Worm (Caenorhabditis elegans) whole organism, midembryonic: ENCODE results near the gene F12F6.7.

Source experiments
- T22C8.4 ChIP-seq: fragments of 200-800 bp; sonication (Bioruptor generic); IDR thresholded peaks from 2 replicates; pipeline ENCODE4 v1.3.6; 2022; ENCODE audit warnings: missing genetic modification characterization, missing compliant biosample characterization
- cog-1 ChIP-seq: sonication (generic microtip); optimal IDR thresholded peaks from 2 replicates; lab custom pipeline; 2016; ENCODE audit warnings: missing genetic modification characterization, missing compliant biosample characterization
- flt-1 ChIP-seq: fragments of 200-800 bp; sonication (Bioruptor generic); IDR thresholded peaks from 2 replicates; pipeline ENCODE4 v1.3.6; 2022; ENCODE audit warnings: missing genetic modification characterization, missing compliant biosample characterization
- klf-2 ChIP-seq: fragments of 200-800 bp; sonication (Bioruptor generic); conservative IDR thresholded peaks from 2 replicates; pipeline ENCODE4 v1.3.6; 2022; ENCODE audit warnings: missing genetic modification reagents, missing genetic modification characterization, missing compliant biosample characterization
- med-1 ChIP-seq: sonication (generic microtip); optimal IDR thresholded peaks from 2 replicates; lab custom pipeline; 2017; ENCODE audit warnings: missing genetic modification characterization, mild to moderate bottlenecking, missing compliant biosample characterization, antibody characterized with exemption, missing genetic modification reagents; ENCODE audit not compliant: insufficient read depth
- ref-1 ChIP-seq: fragments of 200-800 bp; sonication (Bioruptor generic); conservative IDR thresholded peaks from 2 replicates; pipeline ENCODE4 v1.3.6; 2022; ENCODE audit warnings: missing genetic modification reagents, missing genetic modification characterization, missing compliant biosample characterization
- tab-1 ChIP-seq: fragments of 200-800 bp; sonication (Bioruptor generic); IDR thresholded peaks from 2 replicates; pipeline ENCODE4 v1.3.6; 2022; ENCODE audit warnings: missing genetic modification characterization, missing compliant biosample characterization
- ztf-23 ChIP-seq: fragments of 200-800 bp; sonication (Bioruptor generic); IDR thresholded peaks from 2 replicates; pipeline ENCODE4 v1.3.6; 2022; ENCODE audit warnings: missing genetic modification reagents, missing genetic modification characterization, missing compliant biosample characterization
- ztf-29 ChIP-seq: fragments of 200-800 bp; sonication (Bioruptor generic); IDR thresholded peaks from 2 replicates; pipeline ENCODE4 v1.3.6; 2022; ENCODE audit warnings: missing genetic modification reagents, missing genetic modification characterization, missing compliant biosample characterization

Gene F12F6.7

ce11 chrIV:11551813-11552212 lies 9.8 kb downstream of the F12F6.7 start, which contains the start of gene col-128:
Gene col-128 (minus strand): TSS chrIV:11551960.
- TF ChIP-seq tab-1 (GFP tag; lab: Robert Waterston, UW) = no peak
- TF ChIP-seq ref-1 (GFP tag; lab: Robert Waterston, UW) = no peak
- TF ChIP-seq ztf-23 (GFP tag; lab: Robert Waterston, UW) = no peak
- TF ChIP-seq T22C8.4 (GFP tag; lab: Robert Waterston, UW) = no peak
- TF ChIP-seq cog-1 (tag; lab: Kevin White, UChicago) = no peak
- no peak for TF ChIP-seq ztf-29 (GFP tag; lab: Robert Waterston, UW)
- TF ChIP-seq flt-1 = no peak
- TF ChIP-seq med-1 (GFP tag; lab: Kevin White, UChicago) = no peak
- no peak for TF ChIP-seq klf-2 (GFP tag; lab: Robert Waterston, UW)

DNA sequence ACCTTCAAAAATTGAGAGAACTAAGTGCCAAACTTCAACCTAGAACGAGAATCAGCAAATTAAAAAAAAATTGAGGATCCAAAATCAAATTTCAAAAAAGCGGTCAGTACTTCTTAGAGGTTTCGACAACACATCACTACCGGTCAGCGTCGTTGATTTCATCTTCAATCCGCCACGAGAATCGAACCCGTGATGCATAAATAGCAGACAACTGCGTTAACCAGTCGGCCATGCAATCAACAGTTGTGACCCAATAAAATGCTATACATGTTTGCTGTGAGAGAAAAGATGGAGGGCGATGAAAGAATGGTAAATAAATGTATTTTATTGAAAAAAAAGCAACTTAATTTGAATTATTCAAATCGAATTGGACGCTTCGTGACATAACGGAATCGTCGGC lies 11.9 kb downstream of the F12F6.7 start:
- TF ChIP-seq flt-1 (peak; percentile 95), ztf-23 (GFP tag; lab: Robert Waterston, UW) (peak; percentile 92), klf-2 (GFP tag; lab: Robert Waterston, UW) (0 out of 2 replicates have a peak, but pooled peaks have one; percentile 47), T22C8.4 (GFP tag; lab: Robert Waterston, UW) (peak; percentile 81), ztf-29 (GFP tag; lab: Robert Waterston, UW) (peak; percentile 81), tab-1 (GFP tag; lab: Robert Waterston, UW) (peak; percentile 95), ref-1 (GFP tag; lab: Robert Waterston, UW) (peak; percentile 81), med-1 (GFP tag; lab: Kevin White, UChicago) (peak; percentile 70), cog-1 (tag; lab: Kevin White, UChicago) (peak; percentile 88)

DNA sequence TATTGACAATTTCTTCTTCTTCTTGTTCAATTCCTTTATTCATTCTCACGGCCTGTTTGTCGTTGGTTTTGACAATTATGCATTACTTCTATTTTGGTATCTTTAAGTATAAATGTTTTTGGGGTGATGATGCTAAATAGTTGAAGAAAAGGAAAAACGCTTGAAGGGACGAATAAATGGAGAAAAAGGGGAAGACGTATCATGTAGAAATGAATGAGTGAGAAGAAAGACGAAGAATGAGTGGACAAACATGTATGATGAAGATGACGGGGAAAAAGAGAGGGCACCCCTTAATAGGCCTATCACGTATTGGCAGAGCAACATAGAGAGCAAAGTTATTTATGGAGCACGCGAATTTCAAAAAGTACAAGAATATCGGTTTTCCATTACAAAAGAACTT lies 13.0 kb downstream of the F12F6.7 start, which contains the start of gene M04B2.7:
TSS of gene M04B2.7 (minus strand) at position 101 of the 400 bp plus-strand sequence.
- TF ChIP-seq cog-1 (tag; lab: Kevin White, UChicago) (no peak), ztf-29 (GFP tag; lab: Robert Waterston, UW) (no peak), ref-1 (GFP tag; lab: Robert Waterston, UW) (no peak)

ce11 chrIV:11527752-11528151 lies 33.9 kb downstream of the F12F6.7 start, which contains the start of gene M04B2.2:
Gene M04B2.2 (plus strand): TSS chrIV:11528052.
- no peak for TF ChIP-seq med-1 (GFP tag; lab: Kevin White, UChicago)
- TF ChIP-seq T22C8.4 (GFP tag; lab: Robert Waterston, UW) = no peak
- no peak for TF ChIP-seq tab-1 (GFP tag; lab: Robert Waterston, UW)
- no peak for TF ChIP-seq flt-1
- no peak for TF ChIP-seq klf-2 (GFP tag; lab: Robert Waterston, UW)
- no peak for TF ChIP-seq ztf-29 (GFP tag; lab: Robert Waterston, UW)
- TF ChIP-seq ztf-23 (GFP tag; lab: Robert Waterston, UW) = no peak
- no peak for TF ChIP-seq ref-1 (GFP tag; lab: Robert Waterston, UW)
- TF ChIP-seq cog-1 (tag; lab: Kevin White, UChicago) = no peak

- TF ChIP-seq cog-1 (tag; lab: Kevin White, UChicago) = no peak
- TF ChIP-seq T22C8.4 (GFP tag; lab: Robert Waterston, UW) = no peak
Observed at ce11 chrIV:11526189-11526588, 35.4 kb downstream of the F12F6.7 start.

DNA sequence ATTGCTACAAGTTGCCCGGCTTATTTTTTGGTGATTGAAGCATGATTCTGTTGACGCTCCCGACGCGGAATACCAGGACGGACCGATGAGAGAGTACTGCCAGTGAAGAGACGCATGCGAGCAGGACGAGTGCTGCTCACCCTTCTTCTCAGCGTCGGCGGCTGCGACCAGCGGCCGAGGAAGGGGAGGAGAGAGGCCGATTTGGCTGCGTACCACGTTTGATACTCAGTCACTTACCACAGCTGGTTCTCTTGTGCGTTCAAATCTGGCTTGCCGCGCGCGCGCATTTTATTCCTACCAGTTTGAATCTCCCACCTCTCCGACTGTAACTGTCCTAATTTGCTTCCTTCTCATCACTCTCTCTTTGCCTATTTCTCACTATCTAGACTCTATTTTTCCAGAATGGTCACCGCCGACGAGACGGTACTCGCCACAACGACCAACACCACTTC lies 37.4 kb downstream of the F12F6.7 start, which contains the start of gene mep-1:
TSS of gene mep-1 (plus strand) at position 402 of the 452 bp plus-strand sequence.
- TF ChIP-seq ztf-29 (GFP tag; lab: Robert Waterston, UW) (peak; percentile 11; the same call in 1 of the 2 replicates), klf-2 (GFP tag; lab: Robert Waterston, UW) (0 out of 2 replicates have a peak, but pooled peaks have one; percentile 32), cog-1 (tag; lab: Kevin White, UChicago) (peak; percentile 31), tab-1 (GFP tag; lab: Robert Waterston, UW) (no peak), ref-1 (GFP tag; lab: Robert Waterston, UW) (no peak), flt-1 (peak; percentile 64; the same call in 1 of the 2 replicates)

ce11 chrIV:11523685-11524084 lies 37.9 kb downstream of the F12F6.7 start:
- TF ChIP-seq ztf-23 (GFP tag; lab: Robert Waterston, UW) (no peak), ztf-29 (GFP tag; lab: Robert Waterston, UW) (no peak), klf-2 (GFP tag; lab: Robert Waterston, UW) (no peak), flt-1 (no peak), med-1 (GFP tag; lab: Kevin White, UChicago) (no peak), cog-1 (tag; lab: Kevin White, UChicago) (no peak), ref-1 (GFP tag; lab: Robert Waterston, UW) (no peak), tab-1 (GFP tag; lab: Robert Waterston, UW) (no peak), T22C8.4 (GFP tag; lab: Robert Waterston, UW) (no peak)

DNA sequence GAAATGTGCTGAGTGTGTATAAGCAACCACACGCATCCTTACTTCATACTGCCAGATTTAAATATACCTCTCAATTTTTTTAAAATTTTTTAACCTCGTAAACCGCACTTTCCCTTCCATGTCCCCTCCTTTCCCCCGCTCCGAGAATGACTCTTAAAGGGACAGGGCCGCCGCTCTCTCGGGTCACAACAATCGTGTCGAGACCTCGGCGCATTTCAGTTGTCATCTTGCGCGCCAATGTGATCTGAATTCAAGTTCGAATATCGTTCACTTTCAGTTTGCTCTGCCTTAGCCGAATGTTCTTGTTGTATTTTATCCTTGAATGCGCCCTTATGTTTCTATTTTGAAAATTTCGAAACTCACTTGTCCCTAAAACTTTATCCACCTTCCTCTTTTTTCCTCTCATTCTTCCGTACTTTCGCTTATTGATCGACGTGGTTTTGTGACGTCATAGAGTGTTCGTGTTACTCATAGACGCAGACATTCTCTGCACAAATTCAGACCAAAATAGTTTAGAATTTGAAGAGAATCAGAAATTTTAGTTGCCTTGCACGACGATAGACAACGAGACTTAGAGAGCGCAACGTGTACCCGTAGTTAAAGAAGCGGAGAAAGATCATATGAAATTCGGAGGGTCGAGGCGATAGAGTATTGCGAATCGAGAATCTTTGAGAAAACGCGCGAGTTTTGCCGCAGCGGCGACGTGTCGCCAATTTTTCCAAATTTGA lies 39.2 kb downstream of the F12F6.7 start:
- 0 out of 2 replicates have a peak, but pooled peaks have one; percentile 31 for TF ChIP-seq ztf-23 (GFP tag; lab: Robert Waterston, UW)
- no peak for TF ChIP-seq cog-1 (tag; lab: Kevin White, UChicago)
- no peak for TF ChIP-seq ztf-29 (GFP tag; lab: Robert Waterston, UW)

DNA sequence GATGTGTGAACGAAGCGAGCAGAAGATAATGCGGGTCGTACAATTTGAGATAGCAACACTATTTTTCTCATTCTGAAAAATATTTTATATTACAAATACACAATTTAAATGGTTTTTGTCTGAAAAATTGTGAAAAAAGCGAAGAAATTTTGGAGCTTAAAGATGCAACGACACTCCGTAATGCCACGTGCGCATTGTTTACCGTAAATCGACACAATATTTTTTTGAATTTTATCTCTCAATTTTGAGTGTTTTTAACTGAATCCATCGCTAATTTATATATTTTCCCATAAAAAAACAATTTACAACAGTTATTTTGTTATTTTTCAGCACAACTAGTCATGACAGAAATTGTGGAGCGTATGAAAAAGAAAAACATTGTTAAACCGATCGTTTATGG lies 40.7 kb downstream of the F12F6.7 start, which contains the start of the genes M04B2.4 and gfl-1:
TSS of gene M04B2.4 (minus strand) at position 72 of the 400 bp plus-strand sequence.
TSS of gene gfl-1 (plus strand) at position 331 of the 400 bp plus-strand sequence.
- TF ChIP-seq med-1 (GFP tag; lab: Kevin White, UChicago) (no peak), tab-1 (GFP tag; lab: Robert Waterston, UW) (no peak), klf-2 (GFP tag; lab: Robert Waterston, UW) (no peak), ztf-23 (GFP tag; lab: Robert Waterston, UW) (no peak), ref-1 (GFP tag; lab: Robert Waterston, UW) (no peak), flt-1 (no peak), T22C8.4 (GFP tag; lab: Robert Waterston, UW) (no peak), ztf-29 (GFP tag; lab: Robert Waterston, UW) (no peak), cog-1 (tag; lab: Kevin White, UChicago) (no peak)
